Worm (Caenorhabditis elegans): ENCODE measurements around the gene C06H5.6.

- no peak for TF ChIP-seq sea-1 (GFP tag; conservative IDR thresholded peaks at IDR 0.05)
- no peak for TF ChIP-seq ceh-13 (GFP tag; optimal IDR thresholded peaks at IDR 0.05)
- TF ChIP-seq hnd-1 (tag; optimal IDR thresholded peaks at IDR 0.05) = no peak
These were observed 43.3 kb downstream of the C06H5.6 start for ce11 chrV:17845370-17845967.
